Worm (Caenorhabditis elegans) whole organism, L4 larva: ENCODE results near the gene nhr-238.
A peak's percentile ranks its signal among the peaks of the same experiment; 100 is the strongest.

ENCODE experiments used
- D1046.2 ChIP-seq: fragments of 200-800 bp; sonication (Bioruptor generic); IDR thresholded peaks from 2 replicates; pipeline ENCODE4 v1.3.6; 2022; ENCODE audit warnings: missing genetic modification characterization, missing compliant biosample characterization
- F10B5.3 ChIP-seq: sonication (generic microtip); optimal IDR thresholded peaks from 2 replicates; lab custom pipeline; 2016; ENCODE audit warnings: mild to moderate bottlenecking, missing genetic modification characterization, missing compliant biosample characterization
- F37D6.2 ChIP-seq: sonication (generic microtip); optimal IDR thresholded peaks from 2 replicates; lab custom pipeline; 2016; ENCODE audit warnings: mild to moderate bottlenecking, missing genetic modification characterization, missing compliant biosample characterization
- F44E2.7 ChIP-seq: fragments of 200-800 bp; sonication (Bioruptor generic); IDR thresholded peaks from 2 replicates; pipeline ENCODE4 v2.1.2; 2022; ENCODE audit warnings: missing genetic modification characterization, missing compliant biosample characterization
- F49E8.2 ChIP-seq: sonication (generic microtip); optimal IDR thresholded peaks from 2 replicates; lab custom pipeline; 2016; ENCODE audit warnings: missing compliant biosample characterization, mild to moderate bottlenecking, missing genetic modification characterization, borderline replicate concordance
- R02D3.7 ChIP-seq: fragments of 150-350 bp; sonication (generic microtip); optimal IDR thresholded peaks from 3 replicates; lab custom pipeline; 2014; ENCODE audit warnings: missing biosample characterization, missing genetic modification characterization
- Y48G9A.11 ChIP-seq: fragments of 200-800 bp; sonication (Bioruptor generic); IDR thresholded peaks from 2 replicates; pipeline ENCODE4 v1.3.6; 2022; ENCODE audit warnings: missing genetic modification reagents, missing genetic modification characterization, missing compliant biosample characterization
- Y5F2A.4 ChIP-seq: fragments of 200-800 bp; sonication (Bioruptor generic); optimal IDR thresholded peaks from 2 replicates; lab custom pipeline; 2018; ENCODE audit warnings: mild to moderate bottlenecking, missing genetic modification characterization, missing compliant biosample characterization
- Y75B8A.6 ChIP-seq: fragments of 200-800 bp; sonication (Bioruptor generic); IDR thresholded peaks from 2 replicates; pipeline ENCODE4 v1.3.6; 2022; ENCODE audit warnings: missing genetic modification reagents, missing genetic modification characterization, missing compliant biosample characterization
- ZK337.2 ChIP-seq: fragments of 200-800 bp; sonication (Bioruptor generic); IDR thresholded peaks from 2 replicates; pipeline ENCODE4 v1.3.6; 2022; ENCODE audit warnings: missing genetic modification reagents, missing genetic modification characterization, missing compliant biosample characterization
- aha-1 ChIP-seq: fragments of 150-350 bp; peaks from one replicate; lab custom pipeline; 2014; ENCODE audit warnings: missing biosample characterization, missing genetic modification characterization
- aly-2 ChIP-seq: sonication (generic microtip); optimal IDR thresholded peaks from 2 replicates; lab custom pipeline; 2018; ENCODE audit warnings: missing biosample characterization, missing genetic modification characterization
- ces-1 ChIP-seq: fragments of 150-350 bp; sonication (generic microtip); optimal IDR thresholded peaks from 4 replicates; lab custom pipeline; 2014; ENCODE audit warnings: missing biosample characterization, missing genetic modification reagents, missing genetic modification characterization
- ctbp-1 ChIP-seq: fragments of 200-800 bp; sonication (Bioruptor generic); IDR thresholded peaks from 2 replicates; pipeline ENCODE4 v1.3.6; 2022; ENCODE audit warnings: missing genetic modification reagents, missing genetic modification characterization, missing compliant biosample characterization
- dmd-9 ChIP-seq: fragments of 200-800 bp; sonication (Bioruptor generic); IDR thresholded peaks from 2 replicates; pipeline ENCODE4 v1.3.6; 2022; ENCODE audit warnings: missing genetic modification reagents, missing genetic modification characterization, missing compliant biosample characterization
- duxl-1 ChIP-seq: sonication (generic microtip); optimal IDR thresholded peaks from 2 replicates; lab custom pipeline; 2016; ENCODE audit warnings: mild to moderate bottlenecking, missing genetic modification characterization, moderate library complexity, missing compliant biosample characterization; ENCODE audit not compliant: poor library complexity
- dve-1 ChIP-seq: sonication (generic microtip); optimal IDR thresholded peaks from 2 replicates; lab custom pipeline; 2017; ENCODE audit warnings: antibody characterized with exemption, mild to moderate bottlenecking, missing genetic modification characterization, missing compliant biosample characterization; ENCODE audit not compliant: insufficient read depth
- egl-43 ChIP-seq: fragments of 200-800 bp; sonication (Bioruptor generic); IDR thresholded peaks from 2 replicates; pipeline ENCODE4 v1.3.6; 2022; ENCODE audit warnings: missing genetic modification reagents, missing genetic modification characterization, missing compliant biosample characterization
- hlh-11 ChIP-seq: fragments of 200-800 bp; sonication (Bioruptor generic); optimal IDR thresholded peaks from 2 replicates; lab custom pipeline; 2018; ENCODE audit warnings: mild to moderate bottlenecking, missing genetic modification characterization, missing compliant biosample characterization
- lim-7 ChIP-seq: fragments of 200-800 bp; sonication (Bioruptor generic); IDR thresholded peaks from 2 replicates; pipeline ENCODE4 v1.3.6; 2022; ENCODE audit warnings: missing genetic modification characterization, missing compliant biosample characterization
- lir-3 ChIP-seq: sonication (generic microtip); optimal IDR thresholded peaks from 2 replicates; lab custom pipeline; 2016; ENCODE audit warnings: mild to moderate bottlenecking, missing genetic modification characterization, missing compliant biosample characterization
- madf-5 ChIP-seq, 2 experiments: fragments of 200-800 bp; sonication (Bioruptor generic); IDR thresholded peaks; 2 replicates each; pipeline ENCODE4 v1.3.6; 2022; ENCODE audit warnings: missing compliant biosample characterization in 2 of 2, missing genetic modification characterization in 2 of 2
- madf-9 ChIP-seq: fragments of 200-800 bp; sonication (Bioruptor generic); conservative IDR thresholded peaks from 2 replicates; pipeline ENCODE4 v1.3.6; 2022; ENCODE audit warnings: missing genetic modification reagents, missing genetic modification characterization, missing compliant biosample characterization
- mep-1 ChIP-seq: fragments of 150-350 bp; sonication (generic microtip); optimal IDR thresholded peaks from 3 replicates; lab custom pipeline; 2014; ENCODE audit warnings: missing biosample characterization, missing genetic modification characterization
- mes-2 ChIP-seq: sonication (generic microtip); optimal IDR thresholded peaks from 2 replicates; lab custom pipeline; 2016; ENCODE audit warnings: missing genotype, mild to moderate bottlenecking, missing genetic modification characterization, missing compliant biosample characterization; ENCODE audit not compliant: poor library complexity, severe bottlenecking
- mxl-3 ChIP-seq: fragments of 200-800 bp; sonication (Bioruptor generic); optimal IDR thresholded peaks from 2 replicates; lab custom pipeline; 2018; ENCODE audit warnings: mild to moderate bottlenecking, missing genetic modification characterization, missing compliant biosample characterization
- nhr-10 ChIP-seq: fragments of 150-350 bp; optimal IDR thresholded peaks from 2 replicates; lab custom pipeline; 2014; ENCODE audit warnings: missing biosample characterization, missing genetic modification characterization
- nhr-111 ChIP-seq: fragments of 200-800 bp; sonication (Bioruptor generic); optimal IDR thresholded peaks from 2 replicates; lab custom pipeline; 2018; ENCODE audit warnings: mild to moderate bottlenecking, missing genetic modification characterization, missing compliant biosample characterization
- nhr-237 ChIP-seq: sonication (generic microtip); optimal IDR thresholded peaks from 2 replicates; lab custom pipeline; 2017; ENCODE audit warnings: missing biosample characterization, missing genetic modification characterization
- nhr-25 ChIP-seq: sonication (generic microtip); optimal IDR thresholded peaks from 2 replicates; lab custom pipeline; 2017; ENCODE audit warnings: missing genetic modification characterization, mild to moderate bottlenecking, missing compliant biosample characterization, antibody characterized with exemption, moderate library complexity, borderline replicate concordance; ENCODE audit not compliant: insufficient read depth
- nhr-28 ChIP-seq: fragments of 150-350 bp; optimal IDR thresholded peaks from 2 replicates; lab custom pipeline; 2014; ENCODE audit warnings: missing biosample characterization, missing genetic modification characterization
- nhr-48 ChIP-seq: sonication (generic microtip); optimal IDR thresholded peaks from 2 replicates; lab custom pipeline; 2016; ENCODE audit warnings: mild to moderate bottlenecking, missing genetic modification characterization, missing compliant biosample characterization
- nhr-6 ChIP-seq: fragments of 150-350 bp; optimal IDR thresholded peaks from 2 replicates; lab custom pipeline; 2014; ENCODE audit warnings: missing biosample characterization, missing genetic modification characterization
- pha-4 ChIP-seq, 2 experiments: fragments of 150-350 bp in 1 of 2; fragments of 200-800 bp in 1 of 2; sonication (Bioruptor generic) in 1 of 2; IDR thresholded peaks in 1 of 2; optimal IDR thresholded peaks in 1 of 2; 2 replicates each; pipeline versions ENCODE4 v1.3.6 to Lab custom; 2014 to 2022; ENCODE audit warnings: missing genetic modification characterization in 2 of 2, missing genetic modification reagents in 2 of 2, missing biosample characterization in 1 of 2, missing compliant biosample characterization in 1 of 2
- rbr-2 ChIP-seq: sonication (generic microtip); optimal IDR thresholded peaks from 2 replicates; lab custom pipeline; 2016; ENCODE audit warnings: missing genotype, missing genetic modification characterization, missing compliant biosample characterization
- set-16 ChIP-seq: fragments of 200-800 bp; sonication (Bioruptor generic); IDR thresholded peaks from 2 replicates; pipeline ENCODE4 v1.3.6; 2022; ENCODE audit warnings: missing genetic modification reagents, missing genetic modification characterization, missing compliant biosample characterization
- skn-1 ChIP-seq: fragments of 150-350 bp; optimal IDR thresholded peaks from 2 replicates; lab custom pipeline; 2014; ENCODE audit warnings: missing biosample characterization, missing genetic modification characterization
- spr-1 ChIP-seq: sonication (generic microtip); optimal IDR thresholded peaks from 2 replicates; lab custom pipeline; 2016; ENCODE audit warnings: mild to moderate bottlenecking, missing genetic modification characterization, missing compliant biosample characterization
- spr-3 ChIP-seq: fragments of 200-800 bp; sonication (Bioruptor generic); optimal IDR thresholded peaks from 2 replicates; lab custom pipeline; 2018; ENCODE audit warnings: mild to moderate bottlenecking, missing genetic modification characterization, missing compliant biosample characterization
- tra-1 ChIP-seq: fragments of 200-800 bp; sonication (Bioruptor generic); IDR thresholded peaks from 2 replicates; pipeline ENCODE4 v1.3.6; 2022; ENCODE audit warnings: missing genetic modification reagents, missing genetic modification characterization, missing compliant biosample characterization
- unc-62 ChIP-seq, 3 experiments: fragments of 150-350 bp in 1 of 3; sonication (generic microtip); optimal IDR thresholded peaks in 2 of 3; peaks in 1 of 3; 1 replicate in 1 of 3; 2 replicates in 2 of 3; lab custom pipeline; 2014 to 2017; ENCODE audit warnings: missing biosample characterization in 3 of 3, missing genetic modification characterization in 3 of 3, missing genetic modification reagents in 3 of 3, missing genotype in 1 of 3
- zag-1 ChIP-seq: fragments of 150-350 bp; optimal IDR thresholded peaks from 2 replicates; lab custom pipeline; 2014; ENCODE audit warnings: missing biosample characterization, missing genetic modification characterization
- zfp-3 ChIP-seq: fragments of 200-800 bp; sonication (Bioruptor generic); conservative IDR thresholded peaks from 2 replicates; pipeline ENCODE4 v1.3.6; 2022; ENCODE audit warnings: missing genetic modification reagents, missing genetic modification characterization, missing compliant biosample characterization
- ztf-11 ChIP-seq: fragments of 150-350 bp; optimal IDR thresholded peaks from 2 replicates; lab custom pipeline; 2014; ENCODE audit warnings: missing biosample characterization, missing genetic modification characterization
- ztf-7 ChIP-seq: fragments of 150-350 bp; optimal IDR thresholded peaks from 2 replicates; lab custom pipeline; 2014; ENCODE audit warnings: missing biosample characterization, missing genetic modification characterization

nhr-238 gene

DNA sequence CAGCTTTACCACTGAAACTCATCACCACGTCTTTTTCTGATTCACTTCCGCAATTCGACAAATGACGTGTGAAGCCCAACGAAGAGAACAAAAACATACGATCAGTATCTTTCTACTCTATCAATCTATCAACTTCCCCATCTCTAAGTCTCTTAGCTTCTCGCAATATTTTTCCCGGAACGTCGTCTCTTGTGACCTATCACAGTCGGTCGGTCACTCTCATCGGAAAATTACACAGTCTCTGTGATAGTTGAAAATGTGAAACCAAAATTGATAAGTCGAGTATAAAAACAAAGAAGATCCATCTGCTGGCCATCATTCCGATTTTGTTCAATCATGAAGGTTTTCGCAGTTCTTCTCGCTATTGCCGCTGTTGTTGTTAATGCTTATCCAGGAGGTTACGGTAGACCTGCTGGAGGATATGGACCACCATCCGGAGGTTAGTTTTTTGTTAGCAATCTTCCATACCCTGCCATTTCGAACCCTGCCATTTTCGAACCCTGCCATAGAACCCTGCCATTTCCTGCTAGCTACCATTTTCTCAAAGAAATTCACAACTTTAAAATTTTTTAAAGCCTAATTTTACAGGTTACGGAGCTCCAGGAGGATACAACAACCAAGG lies 35.3 kb downstream of the nhr-238 start, which contains the start of gene F16B4.4 (continued):
- TF ChIP-seq zfp-3 (GFP tag; lab: Robert Waterston, UW) = no peak
- TF ChIP-seq hlh-11 = peak; percentile 59
- TF ChIP-seq Y5F2A.4 (GFP tag; lab: Kevin White, UChicago) = no peak
- TF ChIP-seq skn-1 (tag; lab: Kevin White, UChicago) = no peak
- no peak for TF ChIP-seq madf-5 (GFP tag; IDR thresholded peaks at IDR 0.05; lab: Robert Waterston, UW)
- peak; percentile 70 for TF ChIP-seq nhr-10 (tag; lab: Kevin White, UChicago)
- no peak for TF ChIP-seq aly-2 (tag; lab: Kevin White, UChicago)
- TF ChIP-seq nhr-48 = no peak
- TF ChIP-seq aha-1 (tag; lab: Kevin White, UChicago) = no peak
- no peak for TF ChIP-seq dve-1 (tag; lab: Kevin White, UChicago)
- no peak for TF ChIP-seq spr-3 (GFP tag; lab: Kevin White, UChicago)
- no peak for TF ChIP-seq Y48G9A.11 (GFP tag; lab: Robert Waterston, UW)
- TF ChIP-seq lim-7 (GFP tag; lab: Robert Waterston, UW) = no peak
- no peak for TF ChIP-seq F37D6.2
- TF ChIP-seq ztf-11 (tag; lab: Kevin White, UChicago) = no peak
- no peak for TF ChIP-seq mes-2 (tag; lab: Kevin White, UChicago)
- peak; percentile 81 for TF ChIP-seq nhr-28 (tag; lab: Kevin White, UChicago)
- no peak for TF ChIP-seq tra-1
- no peak for TF ChIP-seq nhr-6
- TF ChIP-seq ctbp-1 (GFP tag; lab: Robert Waterston, UW) = no peak
- TF ChIP-seq nhr-25 = no peak
- TF ChIP-seq madf-9 (GFP tag; lab: Robert Waterston, UW) = no peak
- TF ChIP-seq spr-1 (tag; lab: Kevin White, UChicago) = no peak
- no peak for TF ChIP-seq dmd-9 (GFP tag; lab: Robert Waterston, UW)
- no peak for TF ChIP-seq egl-43 (GFP tag; lab: Robert Waterston, UW)
- peak in 1 of 2 experiments; percentile 79 for TF ChIP-seq unc-62 (GFP tag; optimal IDR thresholded peaks at IDR 0.05 in 1 of 2; lab: Kevin White, UChicago)
- no peak for TF ChIP-seq unc-62 (tag; optimal IDR thresholded peaks at IDR 0.05; lab: Kevin White, UChicago)
- TF ChIP-seq ces-1 (GFP tag; lab: Kevin White, UChicago) = no peak
- TF ChIP-seq Y75B8A.6 (GFP tag; lab: Robert Waterston, UW) = no peak
- no peak for TF ChIP-seq zag-1 (tag; lab: Kevin White, UChicago)
- TF ChIP-seq pha-4 (GFP tag; IDR thresholded peaks at IDR 0.05; lab: Robert Waterston, UW) = no peak
- TF ChIP-seq pha-4 (tag; optimal IDR thresholded peaks at IDR 0.05; lab: Kevin White, UChicago) = no peak
- no peak for TF ChIP-seq F44E2.7 (GFP tag; lab: Robert Waterston, UW)
- TF ChIP-seq nhr-111 = no peak
- no peak for TF ChIP-seq set-16
- no peak for TF ChIP-seq duxl-1 (tag; lab: Kevin White, UChicago)

DNA sequence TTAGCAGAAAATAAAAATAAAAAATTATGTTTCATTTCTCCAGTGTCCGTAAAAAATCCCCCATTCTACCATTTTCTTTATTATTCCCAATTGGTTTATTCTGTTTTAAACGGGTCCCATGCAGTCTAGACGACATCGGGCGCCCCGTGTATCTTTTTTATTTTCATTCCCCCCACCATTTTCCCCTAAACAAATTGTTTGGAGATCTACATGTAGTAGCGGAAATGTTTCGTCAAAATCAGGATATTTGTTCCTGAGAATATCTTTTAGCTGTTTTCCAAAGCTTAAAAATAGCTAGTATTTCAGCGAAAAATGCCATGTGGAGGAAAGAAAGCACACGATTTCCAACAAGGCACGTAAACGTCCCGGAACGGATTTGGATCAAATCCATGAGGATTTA lies 41.1 kb downstream of the nhr-238 start, which contains the start of gene F16B4.5:
Gene F16B4.5 (plus strand): TSS at position 301 of the 400 bp plus-strand sequence.
- TF ChIP-seq R02D3.7 (tag; lab: Kevin White, UChicago) (no peak), zag-1 (tag; lab: Kevin White, UChicago) (no peak), F10B5.3 (no peak), egl-43 (GFP tag; lab: Robert Waterston, UW) (no peak), mxl-3 (GFP tag; lab: Kevin White, UChicago) (no peak), F44E2.7 (GFP tag; lab: Robert Waterston, UW) (no peak), D1046.2 (GFP tag; lab: Robert Waterston, UW) (no peak), ZK337.2 (GFP tag; lab: Robert Waterston, UW) (no peak), mep-1 (tag; lab: Kevin White, UChicago) (no peak), Y5F2A.4 (GFP tag; lab: Kevin White, UChicago) (no peak), aly-2 (tag; lab: Kevin White, UChicago) (no peak), lir-3 (tag; lab: Kevin White, UChicago) (no peak), rbr-2 (tag; lab: Kevin White, UChicago) (no peak), duxl-1 (tag; lab: Kevin White, UChicago) (no peak), nhr-237 (tag; lab: Kevin White, UChicago) (no peak), nhr-48 (no peak), F49E8.2 (tag; lab: Kevin White, UChicago) (no peak), ztf-7 (tag; lab: Kevin White, UChicago) (no peak)
- TF ChIP-seq, all 104 proteins: peak for 0
